Fruit fly (Drosophila melanogaster): ENCODE data around the gene abs.

Gene abs

dm6 chr3R:4214038-4214437 lies 18.8 kb upstream of the abs start (continued):
- TF ChIP-seq net (GFP tag; optimal IDR thresholded peaks at IDR 0.05): peak; percentile 88
- peak; percentile 97 for TF ChIP-seq CG6163 (GFP tag; IDR thresholded peaks at IDR 0.05)
- peak; percentile 90 for TF ChIP-seq Hr4 (GFP tag; optimal IDR thresholded peaks at IDR 0.05)
- TF ChIP-seq CG6808 (GFP tag; optimal IDR thresholded peaks at IDR 0.05): peak; percentile 87
- peak; percentile 91 for TF ChIP-seq Eip75B (GFP tag; optimal IDR thresholded peaks at IDR 0.05)
- TF ChIP-seq CG15336 (GFP tag; IDR thresholded peaks at IDR 0.05): peak; percentile 90
- TF ChIP-seq Sox15 (GFP tag; optimal IDR thresholded peaks at IDR 0.05): peak; percentile 87
- peak; percentile 87 for TF ChIP-seq CG32006 (GFP tag; optimal IDR thresholded peaks at IDR 0.05)
- TF ChIP-seq CG8119 (GFP tag; IDR thresholded peaks at IDR 0.05): peak; percentile 88
- peak; percentile 55 for TF ChIP-seq fd85E (GFP tag; optimal IDR thresholded peaks at IDR 0.05)
- peak; percentile 88 for TF ChIP-seq Hr39 (GFP tag; optimal IDR thresholded peaks at IDR 0.05)
- TF ChIP-seq OdsH (GFP tag; optimal IDR thresholded peaks at IDR 0.05): peak; percentile 92
- TF ChIP-seq Ets21C (GFP tag; optimal IDR thresholded peaks at IDR 0.05): peak; percentile 73
- peak; percentile 87 for TF ChIP-seq CG3032 (tag; optimal IDR thresholded peaks at IDR 0.05)
- peak; percentile 73 for TF ChIP-seq CG6276 (GFP tag; optimal IDR thresholded peaks at IDR 0.05)
- peak; percentile 93 for TF ChIP-seq CG3919 (GFP tag; optimal IDR thresholded peaks at IDR 0.05)
- TF ChIP-seq esn (GFP tag; optimal IDR thresholded peaks at IDR 0.05): peak; percentile 81
- peak; percentile 88 for TF ChIP-seq CG6792 (GFP tag; optimal IDR thresholded peaks at IDR 0.05)
- TF ChIP-seq Lpt (GFP tag; optimal IDR thresholded peaks at IDR 0.05): peak; percentile 87
- TF ChIP-seq Smox (GFP tag; optimal IDR thresholded peaks at IDR 0.05): peak; percentile 76
- TF ChIP-seq eg (GFP tag; IDR thresholded peaks at IDR 0.05): peak; percentile 95
- peak; percentile 66 for TF ChIP-seq vri (GFP tag; optimal IDR thresholded peaks at IDR 0.05)
- TF ChIP-seq Eip93F (GFP tag; optimal IDR thresholded peaks at IDR 0.05): peak; percentile 30
- no peak for TF ChIP-seq fkh (GFP tag; optimal IDR thresholded peaks at IDR 0.05)
- TF ChIP-seq CG10669 (GFP tag; optimal IDR thresholded peaks at IDR 0.05): peak; percentile 88
- peak; percentile 89 for TF ChIP-seq pdm3 (GFP tag; optimal IDR thresholded peaks at IDR 0.05)
- peak; percentile 74 for TF ChIP-seq CG11762 (GFP tag; optimal IDR thresholded peaks at IDR 0.05; ENCODE audit: insufficient read depth)
- TF ChIP-seq fd59A (GFP tag; optimal IDR thresholded peaks at IDR 0.05): peak; percentile 88
- peak; percentile 87 for TF ChIP-seq spab (GFP tag; optimal IDR thresholded peaks at IDR 0.05)
- peak; percentile 90 for TF ChIP-seq Gug (GFP tag; IDR thresholded peaks at IDR 0.05)
- peak; percentile 96 for TF ChIP-seq Eip78C (GFP tag)
- TF ChIP-seq CG7368 (GFP tag; optimal IDR thresholded peaks at IDR 0.05): peak; percentile 93
- peak; percentile 94 for TF ChIP-seq svp (GFP tag)
- peak; percentile 89 for TF ChIP-seq CG11294 (GFP tag; IDR thresholded peaks at IDR 0.05)
- TF ChIP-seq achi (GFP tag; optimal IDR thresholded peaks at IDR 0.05): peak; percentile 84
- peak; percentile 91 for TF ChIP-seq acj6 (GFP tag; optimal IDR thresholded peaks at IDR 0.05)
- peak; percentile 80 for TF ChIP-seq CG9139 (GFP tag; optimal IDR thresholded peaks at IDR 0.05)

- TF ChIP-seq Blimp-1 (GFP tag; optimal IDR thresholded peaks at IDR 0.05) (peak; percentile 59), Eip78C (GFP tag) (peak; percentile 10), spab (GFP tag; optimal IDR thresholded peaks at IDR 0.05) (no peak)
These were observed 18.2 kb upstream of the abs start for dm6 chr3R:4214601-4215000.

dm6 chr3R:4215264-4215993 lies 17.4 kb upstream of the abs start, which contains the start of gene CG14636:
Gene CG14636, minus strand, starts transcription at chr3R:4215314.
- TF ChIP-seq eg (GFP tag; IDR thresholded peaks at IDR 0.05) (peak; percentile 69), vri (GFP tag; optimal IDR thresholded peaks at IDR 0.05) (peak; percentile 84), Hr38 (GFP tag; optimal IDR thresholded peaks at IDR 0.05) (peak; percentile 18), Hr4 (GFP tag; optimal IDR thresholded peaks at IDR 0.05) (peak; percentile 78), esn (GFP tag; optimal IDR thresholded peaks at IDR 0.05) (peak; percentile 44), CG3032 (tag; optimal IDR thresholded peaks at IDR 0.05) (peak; percentile 47), Gug (GFP tag; IDR thresholded peaks at IDR 0.05) (peak; percentile 63), topi (GFP tag; optimal IDR thresholded peaks at IDR 0.05) (peak; percentile 68), CG31627 (GFP tag; optimal IDR thresholded peaks at IDR 0.05) (peak; percentile 67), CG6792 (GFP tag; optimal IDR thresholded peaks at IDR 0.05) (peak; percentile 46), Sox14 (GFP tag; optimal IDR thresholded peaks at IDR 0.05) (peak; percentile 62), CG6854 (GFP tag; optimal IDR thresholded peaks at IDR 0.05) (no peak), Ets21C (GFP tag; optimal IDR thresholded peaks at IDR 0.05) (peak; percentile 56), Eip78C (GFP tag) (peak; percentile 94), Eip93F (GFP tag; optimal IDR thresholded peaks at IDR 0.05) (no peak), CG8632 (GFP tag; optimal IDR thresholded peaks at IDR 0.05) (peak; percentile 69), fkh (GFP tag; optimal IDR thresholded peaks at IDR 0.05) (peak; percentile 72), salr (GFP tag; optimal IDR thresholded peaks at IDR 0.05) (peak in 1 of 2 experiments; percentile 10), CG8119 (GFP tag; IDR thresholded peaks at IDR 0.05) (peak; percentile 80), spab (GFP tag; optimal IDR thresholded peaks at IDR 0.05) (peak; percentile 11), CG1621 (tag; optimal IDR thresholded peaks at IDR 0.05) (no peak), CG8319 (GFP tag; optimal IDR thresholded peaks at IDR 0.05) (peak; percentile 66), Smox (GFP tag; optimal IDR thresholded peaks at IDR 0.05) (no peak)
